Worm (Caenorhabditis elegans) whole organism, L3 larva: ENCODE results near the gene DH11.5.

Source experiments
- elt-3 ChIP-seq, 3 experiments: fragments of 150-350 bp in 1 of 3; sonication (generic microtip) in 2 of 3; optimal IDR thresholded peaks; 2 replicates in 2 of 3; 4 replicates in 1 of 3; lab custom pipeline; 2014 to 2017; ENCODE audit warnings: missing biosample characterization in 3 of 3, missing genetic modification characterization in 3 of 3
- lin-39 ChIP-seq: fragments of 150-350 bp; optimal IDR thresholded peaks from 2 replicates; lab custom pipeline; 2018; ENCODE audit warnings: missing biosample characterization, missing genetic modification reagents, missing genetic modification characterization
- nhr-12 ChIP-seq: fragments of 150-350 bp; optimal IDR thresholded peaks from 2 replicates; lab custom pipeline; 2014; ENCODE audit warnings: missing biosample characterization, missing genetic modification characterization
- pha-4 ChIP-seq: fragments of 150-350 bp; optimal IDR thresholded peaks from 2 replicates; lab custom pipeline; 2014; ENCODE audit warnings: missing biosample characterization, missing genetic modification reagents, missing genetic modification characterization
- unc-39 ChIP-seq: sonication (generic microtip); optimal IDR thresholded peaks from 4 replicates; lab custom pipeline; 2017; ENCODE audit warnings: missing biosample characterization, missing genetic modification characterization
- zag-1 ChIP-seq: fragments of 150-350 bp; optimal IDR thresholded peaks from 2 replicates; lab custom pipeline; 2014; ENCODE audit warnings: missing biosample characterization, missing genetic modification characterization

DNA sequence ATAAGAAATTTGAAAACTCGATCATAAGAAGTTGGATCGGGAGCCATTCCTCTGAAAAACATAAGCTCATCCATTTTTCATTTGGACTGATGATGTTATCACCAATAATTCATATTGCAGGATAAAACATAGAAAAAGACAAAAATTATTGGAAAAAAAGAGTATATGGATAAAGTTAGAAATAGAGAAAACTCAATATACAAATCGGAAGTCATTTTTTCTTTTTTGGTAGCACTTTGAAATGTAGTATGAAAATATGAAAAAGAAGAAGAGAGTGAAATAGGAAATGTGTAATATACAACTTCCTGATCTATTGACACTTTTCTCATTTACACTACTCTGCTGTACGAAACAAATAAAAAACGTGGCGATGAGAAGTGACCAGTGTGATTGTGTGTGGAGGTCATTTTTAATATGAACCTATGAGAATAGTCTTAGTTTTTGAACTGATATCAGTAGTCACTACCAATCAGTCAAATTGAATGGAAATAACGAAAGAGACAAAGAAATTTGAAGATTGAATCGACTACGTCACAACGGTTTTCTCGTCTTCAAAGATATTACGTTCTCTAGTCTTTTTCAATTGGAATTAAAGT lies 29.5 kb upstream of the DH11.5 start, which contains the start of gene ZK669.5:
- TF ChIP-seq unc-39 (tag; lab: Kevin White, UChicago) (no peak), nhr-12 (tag; lab: Kevin White, UChicago) (no peak), zag-1 (tag; lab: Kevin White, UChicago) (no peak), pha-4 (tag; lab: Kevin White, UChicago) (no peak), elt-3 (tag; optimal IDR thresholded peaks at IDR 0.05; lab: Kevin White, UChicago) (no peak), lin-39 (tag; lab: Kevin White, UChicago) (no peak)
